Fruit fly (Drosophila melanogaster) whole organism, embryonic: ENCODE data around the gene mRpS10.

Source experiments
- Atf-2 ChIP-seq: fragments of 200-800 bp; sonication (Bioruptor generic); optimal IDR thresholded peaks from 2 replicates; lab custom pipeline; 2016; ENCODE audit warnings: missing biosample characterization, missing genetic modification characterization
- CG10366 ChIP-seq: fragments of 200-800 bp; sonication (Bioruptor generic); IDR thresholded peaks from 2 replicates; pipeline ENCODE4 v1.3.6; 2022; ENCODE audit warnings: missing biosample characterization, missing genetic modification characterization
- CG11696 ChIP-seq: fragments of 200-800 bp; sonication (Bioruptor generic); IDR thresholded peaks from 2 replicates; pipeline ENCODE4 v1.3.6; 2022; ENCODE audit warnings: missing biosample characterization, missing genetic modification characterization
- CG12071 ChIP-seq: fragments of 200-800 bp; sonication (Bioruptor generic); optimal IDR thresholded peaks from 3 replicates; lab custom pipeline; 2018; ENCODE audit warnings: missing biosample characterization, mild to moderate bottlenecking, missing genetic modification characterization
- CG12219 ChIP-seq: fragments of 200-800 bp; sonication (Bioruptor generic); optimal IDR thresholded peaks from 3 replicates; lab custom pipeline; 2018; ENCODE audit warnings: missing biosample characterization, mild to moderate bottlenecking, missing genetic modification characterization
- CG13424 ChIP-seq: fragments of 200-800 bp; sonication (Bioruptor generic); optimal IDR thresholded peaks from 2 replicates; lab custom pipeline; 2019; ENCODE audit warnings: missing biosample characterization, mild to moderate bottlenecking, missing genetic modification characterization, moderate library complexity
- CG14014 ChIP-seq: fragments of 200-800 bp; sonication (Bioruptor generic); IDR thresholded peaks from 2 replicates; pipeline ENCODE4 v1.3.6; 2022; ENCODE audit warnings: missing biosample characterization, missing genetic modification characterization
- CG14441 ChIP-seq: fragments of 200-800 bp; sonication (Bioruptor generic); IDR thresholded peaks from 2 replicates; pipeline ENCODE4 v1.3.6; 2022; ENCODE audit warnings: missing biosample characterization, missing genetic modification characterization
- CG15601 ChIP-seq: fragments of 200-800 bp; sonication (Bioruptor generic); optimal IDR thresholded peaks from 3 replicates; lab custom pipeline; 2019; ENCODE audit warnings: missing biosample characterization, mild to moderate bottlenecking, missing genetic modification characterization, moderate library complexity
- CG16813 ChIP-seq: fragments of 200-800 bp; sonication (Bioruptor generic); IDR thresholded peaks from 3 replicates; pipeline ENCODE4 v1.3.6; 2022; ENCODE audit warnings: missing biosample characterization, missing genetic modification characterization; ENCODE audit not compliant: partially characterized antibody
- CG18262 ChIP-seq: fragments of 200-800 bp; optimal IDR thresholded peaks from 3 replicates; lab custom pipeline; 2019; ENCODE audit warnings: missing biosample characterization, mild to moderate bottlenecking, missing genetic modification characterization, moderate library complexity
- CG2120 ChIP-seq: fragments of 200-800 bp; sonication (Bioruptor generic); optimal IDR thresholded peaks from 3 replicates; lab custom pipeline; 2016; ENCODE audit warnings: missing biosample characterization, missing genetic modification characterization
- CG30431 ChIP-seq: fragments of 200-800 bp; sonication (Bioruptor generic); optimal IDR thresholded peaks from 2 replicates; lab custom pipeline; 2017; ENCODE audit warnings: missing biosample characterization, missing genetic modification characterization
- CG3065 ChIP-seq: fragments of 200-800 bp; sonication (Bioruptor generic); optimal IDR thresholded peaks from 2 replicates; lab custom pipeline; 2016; ENCODE audit warnings: missing biosample characterization, missing genetic modification characterization
- CG31224 ChIP-seq: fragments of 200-800 bp; sonication (Bioruptor generic); IDR thresholded peaks from 2 replicates; pipeline ENCODE4 v1.3.6; 2022; ENCODE audit warnings: missing biosample characterization, missing genetic modification characterization
- CG32772 ChIP-seq: fragments of 200-800 bp; sonication (Bioruptor generic); IDR thresholded peaks from 2 replicates; pipeline ENCODE4 v1.3.6; 2022; ENCODE audit warnings: missing biosample characterization, missing genetic modification characterization
- CG4707 ChIP-seq: fragments of 200-800 bp; sonication (Bioruptor generic); optimal IDR thresholded peaks from 2 replicates; lab custom pipeline; 2018; ENCODE audit warnings: missing biosample characterization, mild to moderate bottlenecking, missing genetic modification characterization, moderate library complexity
- CG6683 ChIP-seq: fragments of 200-800 bp; sonication (Bioruptor generic); optimal IDR thresholded peaks from 2 replicates; lab custom pipeline; 2017; ENCODE audit warnings: missing biosample characterization, mild to moderate bottlenecking, missing genetic modification characterization, missing genetic modification reagents
- CG6765 ChIP-seq: fragments of 200-800 bp; sonication (Bioruptor generic); optimal IDR thresholded peaks from 3 replicates; lab custom pipeline; 2017; ENCODE audit warnings: missing biosample characterization, mild to moderate bottlenecking, missing genetic modification characterization
- CG6813 ChIP-seq: fragments of 200-800 bp; sonication (Bioruptor generic); optimal IDR thresholded peaks from 2 replicates; lab custom pipeline; 2017; ENCODE audit warnings: missing biosample characterization, missing genetic modification characterization, mild to moderate bottlenecking, moderate library complexity, missing genetic modification reagents
- CG9437 ChIP-seq: fragments of 200-800 bp; sonication (Bioruptor generic); optimal IDR thresholded peaks from 2 replicates; lab custom pipeline; 2018; ENCODE audit warnings: missing biosample characterization, mild to moderate bottlenecking, missing genetic modification characterization
- CG9932 ChIP-seq: fragments of 200-800 bp; sonication (Bioruptor generic); IDR thresholded peaks from 2 replicates; pipeline ENCODE4 v1.3.6; 2022; ENCODE audit warnings: missing biosample characterization, missing genetic modification characterization
- Camta ChIP-seq: fragments of 200-800 bp; sonication (Bioruptor generic); optimal IDR thresholded peaks from 2 replicates; lab custom pipeline; 2016; ENCODE audit warnings: missing biosample characterization, missing genetic modification characterization
- Chrac-16 ChIP-seq: fragments of 200-800 bp; sonication (Bioruptor generic); optimal IDR thresholded peaks from 3 replicates; lab custom pipeline; 2016; ENCODE audit warnings: missing biosample characterization, missing genetic modification characterization
- D19B ChIP-seq: fragments of 200-800 bp; sonication (Bioruptor generic); optimal IDR thresholded peaks from 2 replicates; lab custom pipeline; 2017; ENCODE audit warnings: missing biosample characterization, mild to moderate bottlenecking, missing genetic modification characterization
- E2f2 ChIP-seq: fragments of 200-800 bp; sonication (Bioruptor generic); IDR thresholded peaks from 2 replicates; pipeline ENCODE4 v1.3.6; 2022; ENCODE audit warnings: missing biosample characterization, missing genetic modification characterization
- Ets65A ChIP-seq: fragments of 200-800 bp; sonication (Bioruptor generic); peaks from one replicate; lab custom pipeline; 2016; ENCODE audit warnings: missing biosample characterization, missing genetic modification characterization
- H2.0 ChIP-seq: fragments of 200-800 bp; sonication (Bioruptor generic); IDR thresholded peaks from 2 replicates; pipeline ENCODE4 v1.3.6; 2022; ENCODE audit warnings: missing biosample characterization, missing genetic modification characterization
- HLH3B ChIP-seq: fragments of 200-800 bp; sonication (Bioruptor generic); IDR thresholded peaks from 2 replicates; pipeline ENCODE4 v1.3.6; 2022; ENCODE audit warnings: missing biosample characterization, missing genetic modification characterization
- HLH4C ChIP-seq: fragments of 200-800 bp; sonication (Bioruptor generic); IDR thresholded peaks from 3 replicates; pipeline ENCODE4 v1.3.6; 2022; ENCODE audit warnings: missing biosample characterization, missing genetic modification characterization; ENCODE audit not compliant: partially characterized antibody
- HmgD ChIP-seq: fragments of 200-800 bp; sonication (Bioruptor generic); optimal IDR thresholded peaks from 3 replicates; lab custom pipeline; 2016; ENCODE audit warnings: missing biosample characterization, missing genetic modification characterization
- MBD-R2 ChIP-seq: fragments of 200-800 bp; sonication (Bioruptor generic); IDR thresholded peaks from 2 replicates; pipeline ENCODE4 v1.3.6; 2022; ENCODE audit warnings: missing biosample characterization, missing genetic modification characterization
- Rfx ChIP-seq: fragments of 200-800 bp; sonication (Bioruptor generic); IDR thresholded peaks from 2 replicates; pipeline ENCODE4 v1.3.6; 2022; ENCODE audit warnings: missing biosample characterization, missing genetic modification characterization
- Taf1 ChIP-seq: fragments of 200-800 bp; sonication (Bioruptor generic); IDR thresholded peaks from 2 replicates; pipeline ENCODE4 v1.3.6; 2022; ENCODE audit warnings: missing biosample characterization, missing genetic modification characterization
- ab ChIP-seq: fragments of 200-800 bp; sonication (Bioruptor generic); optimal IDR thresholded peaks from 2 replicates; lab custom pipeline; 2016; ENCODE audit warnings: missing biosample characterization, missing genetic modification characterization
- ash1 ChIP-seq: fragments of 200-800 bp; sonication (Bioruptor generic); optimal IDR thresholded peaks from 2 replicates; lab custom pipeline; 2018; ENCODE audit warnings: missing biosample characterization, mild to moderate bottlenecking, missing genetic modification characterization
- bowl ChIP-seq: fragments of 200-800 bp; sonication (Bioruptor generic); IDR thresholded peaks from 2 replicates; pipeline ENCODE4 v1.3.6; 2022; ENCODE audit warnings: missing biosample characterization, missing genetic modification characterization
- bsh ChIP-seq, 2 experiments: fragments of 200-800 bp; sonication (Bioruptor generic); optimal IDR thresholded peaks; 2 replicates each; lab custom pipeline; 2017 to 2018; ENCODE audit warnings: mild to moderate bottlenecking in 2 of 2, missing biosample characterization in 2 of 2, missing genetic modification characterization in 2 of 2, moderate library complexity in 1 of 2
- crp ChIP-seq, 2 experiments: fragments of 200-800 bp; sonication (Bioruptor generic); optimal IDR thresholded peaks; 2 replicates in 1 of 2; 3 replicates in 1 of 2; lab custom pipeline; 2017; ENCODE audit warnings: missing biosample characterization in 2 of 2, missing genetic modification characterization in 2 of 2, mild to moderate bottlenecking in 1 of 2, moderate library complexity in 1 of 2
- cwo ChIP-seq: fragments of 200-800 bp; sonication (Bioruptor generic); optimal IDR thresholded peaks from 3 replicates; lab custom pipeline; 2017; ENCODE audit warnings: missing biosample characterization, missing genetic modification characterization, mild to moderate bottlenecking, moderate library complexity, missing genetic modification reagents
- dpn ChIP-seq, 2 experiments: fragments of 200-800 bp; sonication (Bioruptor generic); optimal IDR thresholded peaks; 3 replicates each; lab custom pipeline; 2016; ENCODE audit warnings: missing biosample characterization in 2 of 2, missing genetic modification characterization in 2 of 2
- hb ChIP-seq: fragments of 200-800 bp; sonication (Bioruptor generic); IDR thresholded peaks from 3 replicates; pipeline ENCODE4 v1.3.6; 2022; ENCODE audit warnings: missing biosample characterization, missing genetic modification characterization; ENCODE audit not compliant: partially characterized antibody
- pfk ChIP-seq: fragments of 200-800 bp; sonication (Bioruptor generic); optimal IDR thresholded peaks from 2 replicates; lab custom pipeline; 2018; ENCODE audit warnings: missing biosample characterization, mild to moderate bottlenecking, missing genetic modification characterization, moderate library complexity
- prd ChIP-seq, 3 experiments: fragments of >200 bp in 2 of 3; fragments of 200-800 bp in 1 of 3; sonication (Bioruptor generic) in 1 of 3; optimal IDR thresholded peaks in 2 of 3; IDR thresholded peaks in 1 of 3; 2 replicates in 2 of 3; 3 replicates in 1 of 3; pipeline versions ENCODE4 v1.3.6 to Lab custom; 2017 to 2022; ENCODE audit warnings: missing biosample characterization in 1 of 3, missing genetic modification characterization in 1 of 3
- tap ChIP-seq: fragments of 200-800 bp; optimal IDR thresholded peaks from 3 replicates; lab custom pipeline; 2019; ENCODE audit warnings: missing biosample characterization, mild to moderate bottlenecking, missing genetic modification characterization, moderate library complexity
- tin ChIP-seq: fragments of 200-800 bp; sonication (Bioruptor generic); optimal IDR thresholded peaks from 3 replicates; lab custom pipeline; 2016; ENCODE audit warnings: missing biosample characterization, missing genetic modification characterization
- usp ChIP-seq: fragments of >200 bp; optimal IDR thresholded peaks from 2 replicates; lab custom pipeline; 2017; ENCODE audit warnings: missing biosample characterization, missing genetic modification characterization
- vvl ChIP-seq: fragments of 200-800 bp; sonication (Bioruptor generic); IDR thresholded peaks from 2 replicates; pipeline ENCODE4 v1.3.6; 2022; ENCODE audit warnings: missing biosample characterization, missing genetic modification characterization
- wdn ChIP-seq: fragments of 200-800 bp; sonication (Bioruptor generic); IDR thresholded peaks from 2 replicates; pipeline ENCODE4 v1.3.6; 2022; ENCODE audit warnings: missing biosample characterization, missing genetic modification characterization
- wor ChIP-seq: fragments of 200-800 bp; sonication (Bioruptor generic); IDR thresholded peaks from 2 replicates; pipeline ENCODE4 v1.3.6; 2022; ENCODE audit warnings: missing biosample characterization, missing genetic modification characterization

mRpS10 gene

dm6 chr3R:15250454-15250853 lies 21.0 kb downstream of the mRpS10 start:
- TF ChIP-seq CG13424: peak; percentile 76
- TF ChIP-seq bsh (GFP tag; optimal IDR thresholded peaks at IDR 0.05; lab: Kevin White, UChicago): no peak
- TF ChIP-seq HLH4C (GFP tag; lab: Robert Waterston, UW): no peak
- TF ChIP-seq CG14441: peak; percentile 73
- TF ChIP-seq pfk (GFP tag; lab: Kevin White, UChicago): no peak
- no peak for TF ChIP-seq CG11696 (GFP tag; lab: Robert Waterston, UW)
- TF ChIP-seq cwo (GFP tag; lab: Kevin White, UChicago): peak; percentile 72
- no peak for TF ChIP-seq Atf-2 (GFP tag; lab: Kevin White, UChicago)
- TF ChIP-seq bowl (GFP tag; lab: Robert Waterston, UW): no peak
- TF ChIP-seq CG9437 (GFP tag; lab: Kevin White, UChicago): peak; percentile 41
- TF ChIP-seq HmgD: no peak
- TF ChIP-seq D19B (GFP tag; lab: Kevin White, UChicago): peak; percentile 16
- peak; percentile 81 for TF ChIP-seq CG10366 (GFP tag; lab: Robert Waterston, UW)
- TF ChIP-seq dpn (GFP tag; optimal IDR thresholded peaks at IDR 0.05; lab: Kevin White, UChicago): peak in 1 of 2 experiments; percentile 49
- peak; percentile 60 for TF ChIP-seq CG31224 (GFP tag; lab: Robert Waterston, UW)
- peak; percentile 66 for TF ChIP-seq CG6813 (GFP tag; lab: Kevin White, UChicago)
- TF ChIP-seq vvl (GFP tag; lab: Robert Waterston, UW): peak; percentile 84
- peak in 1 of 2 experiments; percentile 2 for TF ChIP-seq crp (GFP tag; optimal IDR thresholded peaks at IDR 0.05; lab: Kevin White, UChicago)
- peak; percentile 44; the same call in 1 of the 2 replicates for TF ChIP-seq wor (GFP tag; lab: Robert Waterston, UW)
- TF ChIP-seq CG12071 (GFP tag; lab: Kevin White, UChicago): no peak
- TF ChIP-seq Rfx (GFP tag; lab: Robert Waterston, UW): peak; percentile 84
- peak; percentile 64; the same call in 1 of the 2 replicates for TF ChIP-seq wdn
- TF ChIP-seq Taf1 (GFP tag; lab: Robert Waterston, UW): peak; percentile 67
- peak; percentile 81 for TF ChIP-seq CG9932 (GFP tag; lab: Robert Waterston, UW)
- peak; percentile 81 for TF ChIP-seq CG2120
- peak; percentile 23 for TF ChIP-seq CG12219 (GFP tag; lab: Kevin White, UChicago)
- TF ChIP-seq Chrac-16: peak; percentile 35
- TF ChIP-seq Ets65A (GFP tag; lab: Kevin White, UChicago): peak; percentile 89
- TF ChIP-seq H2.0 (GFP tag; lab: Robert Waterston, UW): peak; percentile 58
- TF ChIP-seq usp (GFP tag; lab: Kevin White, UChicago): no peak
- TF ChIP-seq hb (GFP tag; lab: Robert Waterston, UW): no peak
- TF ChIP-seq CG3065: no peak
- peak; percentile 69 for TF ChIP-seq CG32772
- peak; percentile 47 for TF ChIP-seq CG6765
- TF ChIP-seq MBD-R2: peak; percentile 55; the same call in 1 of the 2 replicates
- no peak for TF ChIP-seq prd (optimal IDR thresholded peaks at IDR 0.05; lab: Kevin White, UChicago)
- TF ChIP-seq prd (GFP tag; IDR thresholded peaks at IDR 0.05; lab: Robert Waterston, UW): peak; percentile 76; the same call in 2 of the 3 replicates
- TF ChIP-seq E2f2: peak; percentile 51
- TF ChIP-seq CG4707 (GFP tag; lab: Kevin White, UChicago): peak; percentile 4
- no peak for TF ChIP-seq ash1 (GFP tag; lab: Kevin White, UChicago)
- TF ChIP-seq CG18262 (tag; lab: Kevin White, UChicago): no peak
- TF ChIP-seq HLH3B: peak; percentile 68
- TF ChIP-seq Camta (GFP tag; lab: Kevin White, UChicago): no peak
- no peak for TF ChIP-seq ab (GFP tag; lab: Kevin White, UChicago)
- TF ChIP-seq CG15601 (tag; lab: Kevin White, UChicago): no peak
- TF ChIP-seq tap (tag; lab: Kevin White, UChicago): no peak
- peak; percentile 3 for TF ChIP-seq tin (GFP tag; lab: Kevin White, UChicago)
- peak; percentile 59 for TF ChIP-seq CG6683 (GFP tag; lab: Kevin White, UChicago)
- TF ChIP-seq CG14014 (GFP tag; lab: Robert Waterston, UW): peak; percentile 83
- no peak for TF ChIP-seq CG16813 (GFP tag; lab: Robert Waterston, UW)
- peak; percentile 18 for TF ChIP-seq CG30431
